Fruit fly (Drosophila melanogaster): ENCODE data around the gene Axn.

The Axn gene

DNA sequence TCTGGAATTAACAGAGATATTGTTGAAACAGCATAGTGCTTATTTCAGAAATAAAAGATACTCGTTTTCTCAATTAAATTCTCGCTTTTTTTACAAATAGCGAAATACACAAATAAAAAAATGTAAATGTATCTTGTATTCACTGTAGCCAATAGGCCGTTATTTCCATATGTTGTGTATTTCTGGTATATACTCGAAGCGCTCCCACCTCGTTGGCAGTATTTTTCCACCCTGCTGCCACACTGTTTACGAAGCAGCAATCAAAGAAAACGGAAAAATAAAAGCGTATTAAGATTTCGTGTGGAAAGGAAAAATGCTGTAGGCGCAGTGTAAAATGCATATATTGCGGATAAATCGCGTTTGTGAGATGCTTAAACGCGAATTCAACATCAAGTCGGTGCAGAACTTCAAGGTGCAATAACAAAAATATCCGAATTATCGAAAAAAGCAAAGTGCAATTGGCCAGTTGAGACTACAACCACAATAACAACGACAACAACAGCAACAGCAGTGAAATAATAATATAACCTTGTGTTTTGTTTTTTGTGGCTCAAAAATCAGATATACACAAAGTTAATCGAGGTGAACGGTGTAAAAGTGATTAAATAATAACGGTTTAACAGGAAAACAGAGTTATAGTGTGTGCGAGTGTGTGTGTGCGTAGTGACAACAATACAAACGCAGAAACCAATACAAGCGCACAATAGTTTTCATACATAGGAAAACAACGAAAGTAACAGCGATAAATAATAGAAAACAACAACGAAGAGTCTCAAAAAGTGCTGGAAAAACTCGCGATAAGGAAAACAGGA lies 35.6 kb downstream of the Axn start, which contains the start of gene sima (continued):
- TF ChIP-seq Poxn (GFP tag; IDR thresholded peaks at IDR 0.05) (no peak), zen2 (GFP tag; IDR thresholded peaks at IDR 0.05; ENCODE audit: partially characterized antibody) (no peak), NfI (GFP tag; optimal IDR thresholded peaks at IDR 0.05) (no peak), br (optimal IDR thresholded peaks at IDR 0.05) (no peak), CG10543 (GFP tag; optimal IDR thresholded peaks at IDR 0.05) (no peak), HmgZ (tag; optimal IDR thresholded peaks at IDR 0.05) (peak; percentile 61), Rfx (GFP tag; IDR thresholded peaks at IDR 0.05) (peak; percentile 64), CoRest (tag; optimal IDR thresholded peaks at IDR 0.05) (peak; percentile 46), hkb (optimal IDR thresholded peaks at IDR 0.05) (no peak), hkb (GFP tag; IDR thresholded peaks at IDR 0.05) (no peak), CG6683 (GFP tag; optimal IDR thresholded peaks at IDR 0.05) (no peak), E2f1 (GFP tag; IDR thresholded peaks at IDR 0.05) (peak; percentile 43; the same call in 1 of the 2 replicates), CG11456 (GFP tag; IDR thresholded peaks at IDR 0.05) (no peak), CG2116 (GFP tag; optimal IDR thresholded peaks at IDR 0.05) (peak; percentile 34), Chrac-16 (GFP tag; optimal IDR thresholded peaks at IDR 0.05) (peak; percentile 43), Hr78 (GFP tag; optimal IDR thresholded peaks at IDR 0.05) (no peak), emc (GFP tag; optimal IDR thresholded peaks at IDR 0.05) (no peak), CG32767 (GFP tag; IDR thresholded peaks at IDR 0.05) (no peak), CG9609 (GFP tag; optimal IDR thresholded peaks at IDR 0.05) (peak; percentile 18), tup (GFP tag; optimal IDR thresholded peaks at IDR 0.05) (no peak), Ada2b (GFP tag; IDR thresholded peaks at IDR 0.05) (peak; percentile 59), toy (GFP tag; IDR thresholded peaks at IDR 0.05) (no peak), p53 (GFP tag; optimal IDR thresholded peaks at IDR 0.05) (peak; percentile 27), gro (GFP tag; optimal IDR thresholded peaks at IDR 0.05) (no peak), az2 (GFP tag; optimal IDR thresholded peaks at IDR 0.05) (no peak), dmrt99B (tag; optimal IDR thresholded peaks at IDR 0.05) (peak; percentile 34), E2f2 (GFP tag; IDR thresholded peaks at IDR 0.05) (peak; percentile 28; the same call in 1 of the 2 replicates), onecut (GFP tag; IDR thresholded peaks at IDR 0.05) (peak; percentile 62), pum (GFP tag; optimal IDR thresholded peaks at IDR 0.05) (no peak), CG9437 (GFP tag; optimal IDR thresholded peaks at IDR 0.05) (no peak), CG6654 (GFP tag; optimal IDR thresholded peaks at IDR 0.05) (no peak), CG12744 (GFP tag; optimal IDR thresholded peaks at IDR 0.05) (peak; percentile 14), trh (GFP tag; optimal IDR thresholded peaks at IDR 0.05) (no peak), dysf (GFP tag; IDR thresholded peaks at IDR 0.05) (no peak), dati (GFP tag; IDR thresholded peaks at IDR 0.05) (no peak), C15 (GFP tag; IDR thresholded peaks at IDR 0.05) (no peak), fd96Cb (tag; optimal IDR thresholded peaks at IDR 0.05) (no peak), CG17328 (GFP tag; IDR thresholded peaks at IDR 0.05) (0 out of 2 replicates have a peak, but pooled peaks have one; percentile 24), Dip3 (GFP tag; optimal IDR thresholded peaks at IDR 0.05) (peak; percentile 18), odd (GFP tag; optimal IDR thresholded peaks at IDR 0.05) (no peak), CG4820 (GFP tag; optimal IDR thresholded peaks at IDR 0.05) (peak; percentile 8), CG18619 (GFP tag; optimal IDR thresholded peaks at IDR 0.05) (no peak), zfh2 (GFP tag; optimal IDR thresholded peaks at IDR 0.05) (no peak), CkIIα-i1 (GFP tag; IDR thresholded peaks at IDR 0.05) (no peak), so (GFP tag; IDR thresholded peaks at IDR 0.05) (no peak), Hmr (GFP tag; optimal IDR thresholded peaks at IDR 0.05) (peak; percentile 39), Ets97D (GFP tag; optimal IDR thresholded peaks at IDR 0.05) (peak; percentile 69), gcm (GFP tag; optimal IDR thresholded peaks at IDR 0.05) (no peak), Drgx (GFP tag; IDR thresholded peaks at IDR 0.05) (peak; percentile 41; the same call in 1 of the 2 replicates), CrebB (tag; optimal IDR thresholded peaks at IDR 0.05) (no peak)

Data from whole organism, embryonic.